Worm (Caenorhabditis elegans) whole organism, late embryonic: Measurements from ENCODE around the gene ttbk-2.2.
"Not testable (repeated sequence)": the region's sequence is repeated elsewhere in the genome, so short reads cannot be mapped to it uniquely, and the experiment has no call there.

Experiments
- C38D4.7 ChIP-seq: fragments of 200-800 bp; sonication (Bioruptor generic); optimal IDR thresholded peaks from 2 replicates; lab custom pipeline; 2018; ENCODE audit warnings: mild to moderate bottlenecking, missing genetic modification characterization, moderate library complexity, missing compliant biosample characterization
- F13H6.1 ChIP-seq: sonication (generic microtip); optimal IDR thresholded peaks from 2 replicates; lab custom pipeline; 2016; ENCODE audit warnings: missing genetic modification characterization, missing compliant biosample characterization
- K09A11.1 ChIP-seq: sonication (generic microtip); optimal IDR thresholded peaks from 2 replicates; lab custom pipeline; 2017; ENCODE audit warnings: antibody characterized with exemption, mild to moderate bottlenecking, missing genetic modification characterization, missing compliant biosample characterization; ENCODE audit not compliant: insufficient read depth
- Y22D7AL.16 ChIP-seq: sonication (generic microtip); optimal IDR thresholded peaks from 2 replicates; lab custom pipeline; 2016; ENCODE audit warnings: missing genetic modification characterization, missing compliant biosample characterization
- ahr-1 ChIP-seq: sonication (generic microtip); optimal IDR thresholded peaks from 2 replicates; lab custom pipeline; 2016; ENCODE audit warnings: missing genetic modification characterization, missing compliant biosample characterization
- ama-1 ChIP-seq: fragments of 150-350 bp; optimal IDR thresholded peaks from 2 replicates; lab custom pipeline; 2014
- ceh-19 ChIP-seq: fragments of 200-800 bp; sonication (Bioruptor generic); optimal IDR thresholded peaks from 2 replicates; lab custom pipeline; 2018; ENCODE audit warnings: mild to moderate bottlenecking, missing genetic modification characterization, missing compliant biosample characterization
- ceh-24 ChIP-seq: sonication (generic microtip); optimal IDR thresholded peaks from 2 replicates; lab custom pipeline; 2016; ENCODE audit warnings: mild to moderate bottlenecking, missing genetic modification characterization, missing compliant biosample characterization
- ceh-30 ChIP-seq: fragments of 150-350 bp; optimal IDR thresholded peaks from 2 replicates; lab custom pipeline; 2014; ENCODE audit warnings: missing biosample characterization, missing genetic modification characterization
- ceh-31 ChIP-seq: sonication (generic microtip); optimal IDR thresholded peaks from 2 replicates; lab custom pipeline; 2016; ENCODE audit warnings: missing genetic modification characterization, missing compliant biosample characterization
- ceh-34 ChIP-seq: sonication (generic microtip); optimal IDR thresholded peaks from 2 replicates; lab custom pipeline; 2016; ENCODE audit warnings: mild to moderate bottlenecking, missing genetic modification characterization, missing compliant biosample characterization
- ceh-48 ChIP-seq: sonication (generic microtip); optimal IDR thresholded peaks from 2 replicates; lab custom pipeline; 2016; ENCODE audit warnings: missing genetic modification characterization, inconsistent platforms, missing compliant biosample characterization
- dmd-4 ChIP-seq: sonication (generic microtip); optimal IDR thresholded peaks from 2 replicates; lab custom pipeline; 2016; ENCODE audit warnings: borderline replicate concordance, missing genetic modification characterization, missing compliant biosample characterization
- dve-1 ChIP-seq: sonication (generic microtip); optimal IDR thresholded peaks from 2 replicates; lab custom pipeline; 2017; ENCODE audit warnings: antibody characterized with exemption, mild to moderate bottlenecking, missing genetic modification characterization, missing compliant biosample characterization
- eyg-1 ChIP-seq: sonication (generic microtip); optimal IDR thresholded peaks from 2 replicates; lab custom pipeline; 2016; ENCODE audit warnings: missing genotype, missing genetic modification characterization, missing compliant biosample characterization
- fkh-10 ChIP-seq: fragments of 150-350 bp; optimal IDR thresholded peaks from 2 replicates; lab custom pipeline; 2014; ENCODE audit warnings: missing biosample characterization, missing genetic modification reagents, missing genetic modification characterization
- gmeb-2 ChIP-seq: sonication (generic microtip); optimal IDR thresholded peaks from 2 replicates; lab custom pipeline; 2016; ENCODE audit warnings: missing genetic modification characterization, inconsistent platforms, missing compliant biosample characterization
- hlh-15 ChIP-seq: sonication (generic microtip); optimal IDR thresholded peaks from 2 replicates; lab custom pipeline; 2016; ENCODE audit warnings: missing genetic modification characterization, missing compliant biosample characterization
- hlh-8 ChIP-seq: sonication (generic microtip); optimal IDR thresholded peaks from 2 replicates; lab custom pipeline; 2016; ENCODE audit warnings: missing genotype, missing genetic modification characterization, missing compliant biosample characterization
- madf-2 ChIP-seq: sonication (generic microtip); optimal IDR thresholded peaks from 2 replicates; lab custom pipeline; 2017; ENCODE audit warnings: missing genetic modification characterization, missing compliant biosample characterization
- mec-3 ChIP-seq: sonication (generic microtip); optimal IDR thresholded peaks from 2 replicates; lab custom pipeline; 2016; ENCODE audit warnings: borderline replicate concordance, missing genetic modification characterization, missing compliant biosample characterization
- nfya-1 ChIP-seq: sonication (generic microtip); optimal IDR thresholded peaks from 2 replicates; lab custom pipeline; 2017; ENCODE audit warnings: missing genetic modification characterization, mild to moderate bottlenecking, missing compliant biosample characterization, antibody characterized with exemption, moderate library complexity
- nhr-232 ChIP-seq: sonication (generic microtip); optimal IDR thresholded peaks from 2 replicates; lab custom pipeline; 2016; ENCODE audit warnings: missing genetic modification characterization, missing compliant biosample characterization
- npax-4 ChIP-seq: sonication (generic microtip); optimal IDR thresholded peaks from 2 replicates; lab custom pipeline; 2016; ENCODE audit warnings: missing genetic modification characterization, missing compliant biosample characterization
- pat-9 ChIP-seq: fragments of 200-800 bp; sonication (Bioruptor generic); optimal IDR thresholded peaks from 2 replicates; lab custom pipeline; 2018; ENCODE audit warnings: mild to moderate bottlenecking, missing genetic modification characterization, moderate library complexity, missing compliant biosample characterization
- pha-2 ChIP-seq: sonication (generic microtip); optimal IDR thresholded peaks from 2 replicates; lab custom pipeline; 2017; ENCODE audit warnings: mild to moderate bottlenecking, missing genetic modification characterization, missing compliant biosample characterization
- pha-4 ChIP-seq: fragments of 150-350 bp; optimal IDR thresholded peaks from 2 replicates; lab custom pipeline; 2018; ENCODE audit warnings: missing biosample characterization, missing genetic modification reagents, missing genetic modification characterization
- ref-2 ChIP-seq: sonication (generic microtip); optimal IDR thresholded peaks from 2 replicates; lab custom pipeline; 2016; ENCODE audit warnings: missing genetic modification characterization, missing compliant biosample characterization
- sdc-2 ChIP-seq: sonication (generic microtip); optimal IDR thresholded peaks from 2 replicates; lab custom pipeline; 2016; ENCODE audit warnings: missing genotype, missing genetic modification characterization, missing compliant biosample characterization
- sox-2 ChIP-seq: fragments of 200-800 bp; sonication (Bioruptor generic); IDR thresholded peaks from 2 replicates; pipeline ENCODE4 v1.3.6; 2022; ENCODE audit warnings: missing genetic modification reagents, missing genetic modification characterization, missing compliant biosample characterization
- syd-9 ChIP-seq: sonication (generic microtip); optimal IDR thresholded peaks from 2 replicates; lab custom pipeline; 2016; ENCODE audit warnings: mild to moderate bottlenecking, missing genetic modification characterization, moderate library complexity, missing compliant biosample characterization
- tbx-2 ChIP-seq: sonication (generic microtip); optimal IDR thresholded peaks from 2 replicates; lab custom pipeline; 2016; ENCODE audit warnings: missing genetic modification characterization, missing compliant biosample characterization
- unc-42 ChIP-seq: sonication (generic microtip); optimal IDR thresholded peaks from 2 replicates; lab custom pipeline; 2016; ENCODE audit warnings: missing genotype, missing genetic modification characterization, missing compliant biosample characterization
- unc-55 ChIP-seq: sonication (generic microtip); optimal IDR thresholded peaks from 2 replicates; lab custom pipeline; 2017; ENCODE audit warnings: missing biosample characterization, missing genetic modification reagents, missing genetic modification characterization
- zip-5 ChIP-seq: sonication (generic microtip); optimal IDR thresholded peaks from 2 replicates; lab custom pipeline; 2016; ENCODE audit warnings: missing genetic modification characterization, missing compliant biosample characterization

Gene ttbk-2.2

ce11 chrIV:5077918-5078317 is 11.1 kb upstream of the ttbk-2.2 start:
- TF ChIP-seq zip-5: no peak
- peak; percentile 18 for TF ChIP-seq unc-55 (GFP tag; lab: Kevin White, UChicago)
- peak; percentile 61 for TF ChIP-seq ref-2 (tag; lab: Kevin White, UChicago)
- peak; percentile 74 for TF ChIP-seq nfya-1 (tag; lab: Kevin White, UChicago)
- TF ChIP-seq ceh-31 (tag; lab: Kevin White, UChicago): peak; percentile 18
- TF ChIP-seq fkh-10 (GFP tag; lab: Kevin White, UChicago): no peak
- peak; percentile 26 for TF ChIP-seq tbx-2 (tag; lab: Kevin White, UChicago)
- peak; percentile 16 for TF ChIP-seq Y22D7AL.16
- TF ChIP-seq pat-9: no peak
- TF ChIP-seq F13H6.1 (tag; lab: Kevin White, UChicago): no peak

- TF ChIP-seq unc-55 (GFP tag; lab: Kevin White, UChicago): peak; percentile 71
- peak; percentile 6 for TF ChIP-seq nfya-1 (tag; lab: Kevin White, UChicago)
- peak; percentile 11 for TF ChIP-seq ceh-31 (tag; lab: Kevin White, UChicago)
- no peak for TF ChIP-seq ceh-30 (tag; lab: Kevin White, UChicago)
- no peak for TF ChIP-seq npax-4 (tag; lab: Kevin White, UChicago)
Measured at ce11 chrIV:5076607-5077006, 9.8 kb upstream of the ttbk-2.2 start.

ce11 chrIV:5073836-5074235 is 7.0 kb upstream of the ttbk-2.2 start:
- TF ChIP-seq ceh-34: no peak
- TF ChIP-seq hlh-8 (tag; lab: Kevin White, UChicago): no peak
- TF ChIP-seq gmeb-2 (tag; lab: Kevin White, UChicago): no peak
- TF ChIP-seq pha-2 (tag; lab: Kevin White, UChicago): no peak
- no peak for TF ChIP-seq nfya-1 (tag; lab: Kevin White, UChicago)

ce11 chrIV:5070593-5070992 is 3.8 kb upstream of the ttbk-2.2 start, which contains the start of gene C02B10.6:
TSS of gene C02B10.6 (plus strand) at chrIV:5070893.
- TF ChIP-seq unc-42 (tag; lab: Kevin White, UChicago); zip-5; nhr-232 (tag; lab: Kevin White, UChicago): not testable (repeated sequence)

ce11 chrIV:5068541-5068940 is 1.8 kb upstream of the ttbk-2.2 start, which contains the start of the genes R13H9.6 and rmd-6:
TSS of gene R13H9.6 (minus strand) at chrIV:5068641.
TSS of gene rmd-6 (plus strand) at chrIV:5068845.
- not testable (repeated sequence) for TF ChIP-seq syd-9, dmd-4, tbx-2 (tag; lab: Kevin White, UChicago)

ce11 chrIV:5064961-5065360 is 1.8 kb downstream of the ttbk-2.2 start, which contains the start of gene msp-53:
TSS of gene msp-53 (minus strand) at chrIV:5065061.
- not testable (repeated sequence) for TF ChIP-seq C38D4.7 (GFP tag; lab: Kevin White, UChicago); ama-1 (lab: Kevin White, UChicago); ceh-48

- TF ChIP-seq dve-1 (no peak), hlh-15 (tag; lab: Kevin White, UChicago) (no peak), fkh-10 (GFP tag; lab: Kevin White, UChicago) (no peak), dmd-4 (tag; lab: Kevin White, UChicago) (no peak), pha-4 (tag; lab: Kevin White, UChicago) (no peak), sdc-2 (tag; lab: Kevin White, UChicago) (no peak), ceh-34 (no peak), ahr-1 (tag; lab: Kevin White, UChicago) (no peak), sox-2 (GFP tag; lab: Robert Waterston, UW) (no peak), nfya-1 (tag; lab: Kevin White, UChicago) (no peak), ceh-19 (GFP tag; lab: Kevin White, UChicago) (no peak), pha-2 (tag; lab: Kevin White, UChicago) (no peak), K09A11.1 (tag; lab: Kevin White, UChicago) (no peak), eyg-1 (tag; lab: Kevin White, UChicago) (no peak), madf-2 (tag; lab: Kevin White, UChicago) (no peak), mec-3 (tag; lab: Kevin White, UChicago) (no peak), ceh-24 (no peak)
Measured at ce11 chrIV:5063297-5063696, 3.5 kb downstream of the ttbk-2.2 start.
